Fruit fly (Drosophila melanogaster) whole organism, pupa: ENCODE results near the gene Tomosyn.

Experiments
- CG10348 ChIP-seq: fragments of 200-800 bp; sonication (Bioruptor generic); IDR thresholded peaks from 2 replicates; pipeline ENCODE4 v1.3.6; 2022; ENCODE audit warnings: missing biosample characterization, missing genetic modification characterization
- CG12605 ChIP-seq: fragments of 200-800 bp; sonication (Bioruptor generic); IDR thresholded peaks from 2 replicates; pipeline ENCODE4 v1.3.6; 2022; ENCODE audit warnings: missing biosample characterization, missing genetic modification characterization
- CG13204 ChIP-seq: fragments of 200-800 bp; sonication (Bioruptor generic); optimal IDR thresholded peaks from 2 replicates; lab custom pipeline; 2018; ENCODE audit warnings: missing biosample characterization, mild to moderate bottlenecking, missing genetic modification characterization, moderate library complexity
- CG14655 ChIP-seq: fragments of 200-800 bp; sonication (Bioruptor generic); optimal IDR thresholded peaks from 3 replicates; lab custom pipeline; 2017; ENCODE audit warnings: mild to moderate bottlenecking, missing biosample characterization, missing genetic modification reagents, missing genetic modification characterization
- CG15710 ChIP-seq: fragments of 200-800 bp; sonication (Bioruptor generic); optimal IDR thresholded peaks from 2 replicates; lab custom pipeline; 2018; ENCODE audit warnings: missing biosample characterization, mild to moderate bottlenecking, missing genetic modification characterization, moderate library complexity
- CG17806 ChIP-seq: fragments of 200-800 bp; sonication (Bioruptor generic); optimal IDR thresholded peaks from 2 replicates; lab custom pipeline; 2018; ENCODE audit warnings: missing biosample characterization, mild to moderate bottlenecking, missing genetic modification characterization, moderate library complexity
- CG32121 ChIP-seq: fragments of 200-800 bp; sonication (Bioruptor generic); IDR thresholded peaks from 2 replicates; pipeline ENCODE4 v1.3.6; 2022; ENCODE audit warnings: missing biosample characterization, missing genetic modification characterization
- CG34367 ChIP-seq: fragments of 200-800 bp; sonication (Bioruptor generic); optimal IDR thresholded peaks from 2 replicates; lab custom pipeline; 2018; ENCODE audit warnings: missing biosample characterization, mild to moderate bottlenecking, missing genetic modification characterization
- CG4496 ChIP-seq: fragments of 200-800 bp; sonication (Bioruptor generic); IDR thresholded peaks from 3 replicates; pipeline ENCODE4 v1.3.6; 2022; ENCODE audit warnings: missing biosample characterization, missing genetic modification characterization
- CG8159 ChIP-seq: fragments of 200-800 bp; sonication (Bioruptor generic); optimal IDR thresholded peaks from 3 replicates; lab custom pipeline; 2018; ENCODE audit warnings: missing biosample characterization, mild to moderate bottlenecking, missing genetic modification characterization, moderate library complexity
- CG8301 ChIP-seq: fragments of 200-800 bp; sonication (Bioruptor generic); optimal IDR thresholded peaks from 2 replicates; lab custom pipeline; 2018; ENCODE audit warnings: missing biosample characterization, mild to moderate bottlenecking, missing genetic modification characterization
- CG9948 ChIP-seq: fragments of 200-800 bp; sonication (Bioruptor generic); optimal IDR thresholded peaks from 2 replicates; lab custom pipeline; 2018; ENCODE audit warnings: missing biosample characterization, mild to moderate bottlenecking, missing genetic modification characterization, moderate library complexity
- D1 ChIP-seq: fragments of 200-800 bp; sonication (Bioruptor generic); optimal IDR thresholded peaks from 2 replicates; lab custom pipeline; 2018; ENCODE audit warnings: missing biosample characterization, mild to moderate bottlenecking, missing genetic modification characterization, moderate library complexity
- EcR ChIP-seq: fragments of 200-800 bp; sonication (Bioruptor generic); optimal IDR thresholded peaks from 3 replicates; lab custom pipeline; 2019; ENCODE audit warnings: missing biosample characterization, missing genetic modification characterization, mild to moderate bottlenecking, moderate library complexity, missing genetic modification reagents
- Ets98B ChIP-seq: fragments of 200-800 bp; sonication (Bioruptor generic); IDR thresholded peaks from 2 replicates; pipeline ENCODE4 v1.3.6; 2022; ENCODE audit warnings: missing biosample characterization, missing genetic modification characterization
- Pif1A ChIP-seq: fragments of 200-800 bp; sonication (Bioruptor generic); optimal IDR thresholded peaks from 3 replicates; lab custom pipeline; 2016; ENCODE audit warnings: missing biosample characterization, missing genetic modification characterization
- Pif1B ChIP-seq: fragments of 200-800 bp; sonication (Bioruptor generic); optimal IDR thresholded peaks from 3 replicates; lab custom pipeline; 2016; ENCODE audit warnings: missing biosample characterization, missing genetic modification characterization
- Snoo ChIP-seq: fragments of 200-800 bp; sonication (Bioruptor generic); optimal IDR thresholded peaks from 3 replicates; lab custom pipeline; 2017; ENCODE audit warnings: missing biosample characterization, mild to moderate bottlenecking, missing genetic modification characterization, inconsistent platforms
- fd96Ca ChIP-seq: fragments of 200-800 bp; sonication (Bioruptor generic); IDR thresholded peaks from 3 replicates; pipeline ENCODE4 v1.3.6; 2022; ENCODE audit warnings: missing biosample characterization, missing genetic modification characterization
- gl ChIP-seq: fragments of 200-800 bp; sonication (Bioruptor generic); optimal IDR thresholded peaks from 2 replicates; lab custom pipeline; 2018; ENCODE audit warnings: missing biosample characterization, mild to moderate bottlenecking, missing genetic modification characterization
- rn ChIP-seq: fragments of 200-800 bp; sonication (Bioruptor generic); IDR thresholded peaks from 2 replicates; pipeline ENCODE4 v1.3.6; 2022; ENCODE audit warnings: missing biosample characterization, missing genetic modification characterization

Tomosyn gene

DNA sequence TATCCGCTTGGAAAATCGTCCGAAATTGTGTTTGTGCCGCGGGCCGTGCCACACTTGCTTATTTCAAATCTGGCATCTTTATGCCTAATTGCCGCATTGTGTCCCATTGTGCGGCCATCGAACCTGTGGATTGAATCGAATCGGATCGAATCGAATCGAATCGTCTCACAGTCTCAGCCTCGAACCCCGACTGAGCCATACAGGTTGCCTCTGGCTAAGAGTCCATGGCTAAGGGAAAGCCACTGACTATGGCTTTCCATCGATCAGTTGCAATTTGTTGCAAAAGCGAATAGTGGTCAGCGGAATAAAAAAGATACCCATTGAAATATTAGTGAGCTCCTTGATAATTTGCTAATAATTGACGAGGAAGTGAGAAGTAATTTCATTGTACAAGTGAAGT, 7.4 kb upstream of the Tomosyn start, which contains the start of gene CG15728:
CG15728 (plus strand) TSS at position 301 of the 400 bp plus-strand sequence.
- TF ChIP-seq CG13204 (GFP tag; lab: Kevin White, UChicago) = no peak
- no peak for TF ChIP-seq Snoo
- TF ChIP-seq fd96Ca = no peak
- TF ChIP-seq CG8301 (tag; lab: Kevin White, UChicago) = no peak
- TF ChIP-seq CG34367 (tag; lab: Kevin White, UChicago) = no peak
- TF ChIP-seq gl (tag; lab: Kevin White, UChicago) = no peak
- no peak for TF ChIP-seq CG17806 (tag; lab: Kevin White, UChicago)
- TF ChIP-seq D1 (tag; lab: Kevin White, UChicago) = no peak
- no peak for TF ChIP-seq CG9948 (tag; lab: Kevin White, UChicago)
- no peak for TF ChIP-seq rn (GFP tag; lab: Robert Waterston, UW)
- TF ChIP-seq CG32121 (GFP tag; lab: Robert Waterston, UW) = no peak

- no peak for TF ChIP-seq CG34367 (tag; lab: Kevin White, UChicago)
- no peak for TF ChIP-seq Ets98B (GFP tag; lab: Robert Waterston, UW)
- TF ChIP-seq Pif1B (GFP tag; lab: Kevin White, UChicago) = no peak
- no peak for TF ChIP-seq EcR
- TF ChIP-seq gl (tag; lab: Kevin White, UChicago) = no peak
- no peak for TF ChIP-seq CG12605 (GFP tag; lab: Robert Waterston, UW)
- TF ChIP-seq D1 (tag; lab: Kevin White, UChicago) = no peak
- TF ChIP-seq CG10348 (GFP tag; lab: Robert Waterston, UW) = no peak
- TF ChIP-seq Snoo = no peak
Observed at dm6 chrX:12625594-12626274, 5.7 kb upstream of the Tomosyn start.

- TF ChIP-seq Pif1A (GFP tag; lab: Kevin White, UChicago) (no peak), rn (GFP tag; lab: Robert Waterston, UW) (no peak), CG17806 (tag; lab: Kevin White, UChicago) (peak; percentile 69), CG14655 (GFP tag; lab: Kevin White, UChicago) (peak; percentile 82), Snoo (peak; percentile 75), Pif1B (GFP tag; lab: Kevin White, UChicago) (peak; percentile 66), CG8159 (tag; lab: Kevin White, UChicago) (peak; percentile 82), EcR (no peak), fd96Ca (peak; percentile 66; the same call in 2 of the 3 replicates), D1 (tag; lab: Kevin White, UChicago) (peak; percentile 4), CG4496 (peak; percentile 44; the same call in 1 of the 3 replicates), CG34367 (tag; lab: Kevin White, UChicago) (peak; percentile 58), CG12605 (GFP tag; lab: Robert Waterston, UW) (peak; percentile 43; the same call in 1 of the 2 replicates), CG32121 (GFP tag; lab: Robert Waterston, UW) (no peak; the same call in 1 of the 2 replicates), CG15710 (peak; percentile 80), CG8301 (tag; lab: Kevin White, UChicago) (peak; percentile 67), CG10348 (GFP tag; lab: Robert Waterston, UW) (no peak), Ets98B (GFP tag; lab: Robert Waterston, UW) (no peak; the same call in 1 of the 2 replicates), CG13204 (GFP tag; lab: Kevin White, UChicago) (peak; percentile 4), gl (tag; lab: Kevin White, UChicago) (peak; percentile 6), CG9948 (tag; lab: Kevin White, UChicago) (peak; percentile 74)
Observed at dm6 chrX:12629564-12629963, 1.8 kb upstream of the Tomosyn start, which contains the start of the genes Aven and CG2540. Aven (minus strand) TSS chrX:12629640. CG2540 (plus strand) TSS chrX:12629878.

dm6 chrX:12632157-12632422, 685 bp downstream of the Tomosyn start:
- TF ChIP-seq rn (GFP tag; lab: Robert Waterston, UW) (no peak), D1 (tag; lab: Kevin White, UChicago) (no peak), CG17806 (tag; lab: Kevin White, UChicago) (no peak), CG14655 (GFP tag; lab: Kevin White, UChicago) (no peak), CG9948 (tag; lab: Kevin White, UChicago) (no peak), fd96Ca (no peak)

dm6 chrX:12633204-12633603, 1.8 kb downstream of the Tomosyn start:
- TF ChIP-seq EcR (no peak), D1 (tag; lab: Kevin White, UChicago) (no peak), Pif1A (GFP tag; lab: Kevin White, UChicago) (no peak), CG17806 (tag; lab: Kevin White, UChicago) (no peak), gl (tag; lab: Kevin White, UChicago) (no peak), CG8159 (tag; lab: Kevin White, UChicago) (no peak), rn (GFP tag; lab: Robert Waterston, UW) (no peak), CG34367 (tag; lab: Kevin White, UChicago) (no peak), Snoo (no peak), CG4496 (no peak), CG9948 (tag; lab: Kevin White, UChicago) (no peak), CG10348 (GFP tag; lab: Robert Waterston, UW) (no peak), Ets98B (GFP tag; lab: Robert Waterston, UW) (no peak), CG14655 (GFP tag; lab: Kevin White, UChicago) (no peak), CG32121 (GFP tag; lab: Robert Waterston, UW) (no peak), CG13204 (GFP tag; lab: Kevin White, UChicago) (no peak)

- TF ChIP-seq D1 (tag; lab: Kevin White, UChicago) (no peak), CG32121 (GFP tag; lab: Robert Waterston, UW) (no peak), Pif1A (GFP tag; lab: Kevin White, UChicago) (no peak), EcR (no peak), CG8301 (tag; lab: Kevin White, UChicago) (no peak)
Observed at dm6 chrX:12633992-12634391, 2.6 kb downstream of the Tomosyn start.
